Worm (Caenorhabditis elegans) whole organism, midembryonic: ENCODE data around the gene B0416.4.

Experiments used
- T22C8.4 ChIP-seq: fragments of 200-800 bp; sonication (Bioruptor generic); IDR thresholded peaks from 2 replicates; pipeline ENCODE4 v1.3.6; 2022; ENCODE audit warnings: missing genetic modification characterization, missing compliant biosample characterization
- cog-1 ChIP-seq: sonication (generic microtip); optimal IDR thresholded peaks from 2 replicates; lab custom pipeline; 2016; ENCODE audit warnings: missing genetic modification characterization, missing compliant biosample characterization
- flt-1 ChIP-seq: fragments of 200-800 bp; sonication (Bioruptor generic); IDR thresholded peaks from 2 replicates; pipeline ENCODE4 v1.3.6; 2022; ENCODE audit warnings: missing genetic modification characterization, missing compliant biosample characterization
- klf-2 ChIP-seq: fragments of 200-800 bp; sonication (Bioruptor generic); conservative IDR thresholded peaks from 2 replicates; pipeline ENCODE4 v1.3.6; 2022; ENCODE audit warnings: missing genetic modification reagents, missing genetic modification characterization, missing compliant biosample characterization
- med-1 ChIP-seq: sonication (generic microtip); optimal IDR thresholded peaks from 2 replicates; lab custom pipeline; 2017; ENCODE audit warnings: missing genetic modification characterization, mild to moderate bottlenecking, missing compliant biosample characterization, antibody characterized with exemption, missing genetic modification reagents; ENCODE audit not compliant: insufficient read depth
- ref-1 ChIP-seq: fragments of 200-800 bp; sonication (Bioruptor generic); conservative IDR thresholded peaks from 2 replicates; pipeline ENCODE4 v1.3.6; 2022; ENCODE audit warnings: missing genetic modification reagents, missing genetic modification characterization, missing compliant biosample characterization
- tab-1 ChIP-seq: fragments of 200-800 bp; sonication (Bioruptor generic); IDR thresholded peaks from 2 replicates; pipeline ENCODE4 v1.3.6; 2022; ENCODE audit warnings: missing genetic modification characterization, missing compliant biosample characterization
- ztf-23 ChIP-seq: fragments of 200-800 bp; sonication (Bioruptor generic); IDR thresholded peaks from 2 replicates; pipeline ENCODE4 v1.3.6; 2022; ENCODE audit warnings: missing genetic modification reagents, missing genetic modification characterization, missing compliant biosample characterization
- ztf-29 ChIP-seq: fragments of 200-800 bp; sonication (Bioruptor generic); IDR thresholded peaks from 2 replicates; pipeline ENCODE4 v1.3.6; 2022; ENCODE audit warnings: missing genetic modification reagents, missing genetic modification characterization, missing compliant biosample characterization

DNA sequence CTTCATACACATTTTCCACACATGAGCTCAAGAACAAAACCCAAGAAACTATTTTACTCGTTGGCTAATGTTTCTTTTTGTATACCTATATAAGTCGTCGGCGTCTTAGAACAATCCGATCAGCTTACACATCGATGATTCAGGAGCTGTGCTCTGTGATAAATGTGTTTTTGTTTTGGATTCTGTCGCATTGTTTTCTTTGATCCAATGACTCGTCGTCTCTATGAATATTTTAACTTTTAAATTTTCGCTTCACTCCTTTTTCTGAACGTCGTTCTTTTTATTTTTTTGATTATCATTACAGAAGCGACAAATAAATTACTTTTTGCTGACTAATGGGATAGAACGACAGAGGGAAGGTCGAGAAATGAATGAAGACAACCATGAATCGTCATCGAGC lies 12.6 kb downstream of the B0416.4 start, which contains the start of gene B0416.3:
- TF ChIP-seq flt-1 (GFP tag; lab: Robert Waterston, UW) (no peak), T22C8.4 (GFP tag; lab: Robert Waterston, UW) (no peak), ztf-23 (GFP tag; lab: Robert Waterston, UW) (no peak), med-1 (GFP tag; lab: Kevin White, UChicago) (no peak), ztf-29 (GFP tag; lab: Robert Waterston, UW) (no peak), cog-1 (tag; lab: Kevin White, UChicago) (no peak), tab-1 (GFP tag; lab: Robert Waterston, UW) (no peak), ref-1 (GFP tag; lab: Robert Waterston, UW) (no peak), klf-2 (GFP tag; lab: Robert Waterston, UW) (no peak)
